Fruit fly (Drosophila melanogaster) whole organism, embryonic: ENCODE measurements around the gene ana1.

Source experiments
- Asciz ChIP-seq: fragments of 200-800 bp; sonication (Bioruptor generic); optimal IDR thresholded peaks from 2 replicates; lab custom pipeline; 2017; ENCODE audit warnings: missing biosample characterization, mild to moderate bottlenecking, missing genetic modification characterization, missing genetic modification reagents
- Bdp1 ChIP-seq: fragments of 200-800 bp; sonication (Bioruptor generic); optimal IDR thresholded peaks from 3 replicates; lab custom pipeline; 2016; ENCODE audit warnings: missing biosample characterization, missing genetic modification characterization
- Bteb2 ChIP-seq: fragments of 200-800 bp; sonication (Bioruptor generic); optimal IDR thresholded peaks from 2 replicates; lab custom pipeline; 2016; ENCODE audit warnings: missing biosample characterization, missing genetic modification characterization
- CG10147 ChIP-seq: fragments of 200-800 bp; sonication (Bioruptor generic); optimal IDR thresholded peaks from 2 replicates; lab custom pipeline; 2019; ENCODE audit warnings: missing biosample characterization, mild to moderate bottlenecking, missing genetic modification characterization, moderate library complexity
- CG12104 ChIP-seq: fragments of 200-800 bp; sonication (Bioruptor generic); optimal IDR thresholded peaks from 3 replicates; lab custom pipeline; 2016; ENCODE audit warnings: missing biosample characterization, missing genetic modification characterization
- CG12299 ChIP-seq: fragments of 200-800 bp; sonication (Bioruptor generic); optimal IDR thresholded peaks from 2 replicates; lab custom pipeline; 2018; ENCODE audit warnings: missing biosample characterization, mild to moderate bottlenecking, missing genetic modification characterization
- CG13123 ChIP-seq: fragments of 200-800 bp; sonication (Bioruptor generic); optimal IDR thresholded peaks from 2 replicates; lab custom pipeline; 2016; ENCODE audit warnings: missing biosample characterization, missing genetic modification characterization
- CG13296 ChIP-seq: fragments of 200-800 bp; sonication (Bioruptor generic); optimal IDR thresholded peaks from 3 replicates; lab custom pipeline; 2018; ENCODE audit warnings: missing biosample characterization, mild to moderate bottlenecking, missing genetic modification characterization
- CG1603 ChIP-seq: fragments of 200-800 bp; sonication (Bioruptor generic); optimal IDR thresholded peaks from 2 replicates; lab custom pipeline; 2019; ENCODE audit warnings: missing biosample characterization, mild to moderate bottlenecking, missing genetic modification characterization, moderate library complexity
- CG16813 ChIP-seq: fragments of 200-800 bp; sonication (Bioruptor generic); IDR thresholded peaks from 3 replicates; pipeline ENCODE4 v1.3.6; 2022; ENCODE audit warnings: missing biosample characterization, missing genetic modification characterization; ENCODE audit not compliant: partially characterized antibody
- CG18476 ChIP-seq: fragments of 200-800 bp; sonication (Bioruptor generic); optimal IDR thresholded peaks from 2 replicates; lab custom pipeline; 2016; ENCODE audit warnings: missing biosample characterization, mild to moderate bottlenecking, missing genetic modification characterization
- CG2202 ChIP-seq: fragments of 200-800 bp; sonication (Bioruptor generic); optimal IDR thresholded peaks from 2 replicates; lab custom pipeline; 2018; ENCODE audit warnings: missing biosample characterization, mild to moderate bottlenecking, missing genetic modification characterization
- CG30403 ChIP-seq: fragments of 200-800 bp; sonication (Bioruptor generic); optimal IDR thresholded peaks from 3 replicates; lab custom pipeline; 2016; ENCODE audit warnings: missing biosample characterization, missing genetic modification characterization
- CG32767 ChIP-seq: fragments of 200-800 bp; sonication (Bioruptor generic); IDR thresholded peaks from 2 replicates; pipeline ENCODE4 v1.3.6; 2022; ENCODE audit warnings: missing biosample characterization, missing genetic modification characterization
- CG6272 ChIP-seq: fragments of 200-800 bp; sonication (Bioruptor generic); IDR thresholded peaks from 2 replicates; pipeline ENCODE4 v1.3.6; 2022; ENCODE audit warnings: missing biosample characterization, missing genetic modification characterization
- CG6813 ChIP-seq: fragments of 200-800 bp; sonication (Bioruptor generic); optimal IDR thresholded peaks from 2 replicates; lab custom pipeline; 2017; ENCODE audit warnings: missing biosample characterization, missing genetic modification characterization, mild to moderate bottlenecking, moderate library complexity, missing genetic modification reagents
- CG8359 ChIP-seq: fragments of 200-800 bp; sonication (Bioruptor generic); optimal IDR thresholded peaks from 2 replicates; lab custom pipeline; 2017; ENCODE audit warnings: missing biosample characterization, mild to moderate bottlenecking, missing genetic modification characterization, borderline replicate concordance
- CG9215 ChIP-seq: fragments of 200-800 bp; sonication (Bioruptor generic); IDR thresholded peaks from 2 replicates; pipeline ENCODE4 v1.3.6; 2022; ENCODE audit warnings: missing biosample characterization, missing genetic modification characterization
- CG9797 ChIP-seq: fragments of 200-800 bp; sonication (Bioruptor generic); optimal IDR thresholded peaks from 3 replicates; lab custom pipeline; 2018; ENCODE audit warnings: missing biosample characterization, mild to moderate bottlenecking, missing genetic modification characterization
- CTCF ChIP-seq: fragments of 200-800 bp; sonication (Bioruptor generic); optimal IDR thresholded peaks from 2 replicates; lab custom pipeline; 2017; ENCODE audit warnings: missing biosample characterization, mild to moderate bottlenecking, missing genetic modification characterization, moderate library complexity
- CoRest ChIP-seq: fragments of 200-800 bp; sonication (Bioruptor generic); optimal IDR thresholded peaks from 3 replicates; lab custom pipeline; 2018; ENCODE audit warnings: missing biosample characterization, mild to moderate bottlenecking, missing genetic modification characterization, moderate library complexity
- D19A ChIP-seq: fragments of 200-800 bp; optimal IDR thresholded peaks from 3 replicates; lab custom pipeline; 2019; ENCODE audit warnings: missing biosample characterization, mild to moderate bottlenecking, missing genetic modification characterization, moderate library complexity
- D19B ChIP-seq: fragments of 200-800 bp; sonication (Bioruptor generic); optimal IDR thresholded peaks from 2 replicates; lab custom pipeline; 2017; ENCODE audit warnings: missing biosample characterization, mild to moderate bottlenecking, missing genetic modification characterization
- E2f2 ChIP-seq: fragments of 200-800 bp; sonication (Bioruptor generic); IDR thresholded peaks from 2 replicates; pipeline ENCODE4 v1.3.6; 2022; ENCODE audit warnings: missing biosample characterization, missing genetic modification characterization
- Fer2 ChIP-seq: fragments of 200-800 bp; sonication (Bioruptor generic); optimal IDR thresholded peaks from 2 replicates; lab custom pipeline; 2018; ENCODE audit warnings: missing biosample characterization, mild to moderate bottlenecking, missing genetic modification characterization, moderate library complexity
- Lim3 ChIP-seq: fragments of 200-800 bp; sonication (Bioruptor generic); IDR thresholded peaks from 2 replicates; pipeline ENCODE4 v1.3.6; 2022; ENCODE audit warnings: missing biosample characterization, missing genetic modification characterization
- MBD-R2 ChIP-seq: fragments of 200-800 bp; sonication (Bioruptor generic); IDR thresholded peaks from 2 replicates; pipeline ENCODE4 v1.3.6; 2022; ENCODE audit warnings: missing biosample characterization, missing genetic modification characterization
- NK7.1 ChIP-seq: fragments of 200-800 bp; sonication (Bioruptor generic); optimal IDR thresholded peaks from 3 replicates; lab custom pipeline; 2016; ENCODE audit warnings: missing biosample characterization, missing genetic modification characterization
- Ravus ChIP-seq: fragments of 200-800 bp; sonication (Bioruptor generic); IDR thresholded peaks from 2 replicates; pipeline ENCODE4 v1.3.6; 2022; ENCODE audit warnings: missing biosample characterization, missing genetic modification characterization
- Side ChIP-seq: fragments of 200-800 bp; sonication (Bioruptor generic); optimal IDR thresholded peaks from 2 replicates; lab custom pipeline; 2016; ENCODE audit warnings: missing biosample characterization, missing genetic modification characterization
- Sox100B ChIP-seq: fragments of 200-800 bp; sonication (Bioruptor generic); optimal IDR thresholded peaks from 3 replicates; lab custom pipeline; 2018; ENCODE audit warnings: missing biosample characterization, mild to moderate bottlenecking, missing genetic modification characterization
- Taf1 ChIP-seq: fragments of 200-800 bp; sonication (Bioruptor generic); IDR thresholded peaks from 2 replicates; pipeline ENCODE4 v1.3.6; 2022; ENCODE audit warnings: missing biosample characterization, missing genetic modification characterization
- bowl ChIP-seq: fragments of 200-800 bp; sonication (Bioruptor generic); IDR thresholded peaks from 2 replicates; pipeline ENCODE4 v1.3.6; 2022; ENCODE audit warnings: missing biosample characterization, missing genetic modification characterization
- cwo ChIP-seq: fragments of 200-800 bp; sonication (Bioruptor generic); optimal IDR thresholded peaks from 3 replicates; lab custom pipeline; 2017; ENCODE audit warnings: missing biosample characterization, missing genetic modification characterization, mild to moderate bottlenecking, moderate library complexity, missing genetic modification reagents
- dysf ChIP-seq: fragments of 200-800 bp; sonication (Bioruptor generic); IDR thresholded peaks from 3 replicates; pipeline ENCODE4 v1.3.6; 2022; ENCODE audit warnings: missing biosample characterization, missing genetic modification characterization
- emc ChIP-seq: fragments of 200-800 bp; sonication (Bioruptor generic); optimal IDR thresholded peaks from 2 replicates; lab custom pipeline; 2016; ENCODE audit warnings: missing biosample characterization, missing genetic modification characterization
- ftz-f1 ChIP-seq: fragments of 200-800 bp; sonication (Bioruptor generic); optimal IDR thresholded peaks from 2 replicates; lab custom pipeline; 2016; ENCODE audit warnings: missing biosample characterization, missing genetic modification characterization
- gcm ChIP-seq: fragments of 200-800 bp; sonication (Bioruptor generic); optimal IDR thresholded peaks from 2 replicates; lab custom pipeline; 2019; ENCODE audit warnings: missing biosample characterization, mild to moderate bottlenecking, missing genetic modification characterization, moderate library complexity
- h ChIP-seq: fragments of >200 bp; optimal IDR thresholded peaks from 2 replicates; lab custom pipeline; 2017
- her ChIP-seq: fragments of 200-800 bp; sonication (Bioruptor generic); optimal IDR thresholded peaks from 2 replicates; lab custom pipeline; 2016; ENCODE audit warnings: missing biosample characterization, missing genetic modification characterization
- ken ChIP-seq: fragments of 200-800 bp; sonication (Bioruptor generic); IDR thresholded peaks from 3 replicates; pipeline ENCODE4 v1.3.6; 2022; ENCODE audit warnings: missing biosample characterization, missing genetic modification characterization
- lab ChIP-seq: fragments of 200-800 bp; sonication (Bioruptor generic); optimal IDR thresholded peaks from 3 replicates; lab custom pipeline; 2017; ENCODE audit warnings: missing biosample characterization, missing genetic modification characterization, mild to moderate bottlenecking, moderate library complexity, missing genetic modification reagents
- lbe ChIP-seq: fragments of 200-800 bp; sonication (Bioruptor generic); optimal IDR thresholded peaks from 2 replicates; lab custom pipeline; 2016; ENCODE audit warnings: missing biosample characterization, mild to moderate bottlenecking, missing genetic modification characterization
- lilli ChIP-seq: fragments of 200-800 bp; sonication (Bioruptor generic); optimal IDR thresholded peaks from 3 replicates; lab custom pipeline; 2016; ENCODE audit warnings: missing biosample characterization, missing genetic modification characterization
- otp ChIP-seq: fragments of 200-800 bp; sonication (Bioruptor generic); IDR thresholded peaks from 3 replicates; pipeline ENCODE4, ENCODE4 v1.3.6; 2022; ENCODE audit warnings: missing biosample characterization, missing genetic modification characterization
- psq ChIP-seq: fragments of 200-800 bp; sonication (Bioruptor generic); optimal IDR thresholded peaks from 2 replicates; lab custom pipeline; 2017; ENCODE audit warnings: missing biosample characterization, missing genetic modification characterization
- sd ChIP-seq: fragments of 200-800 bp; sonication (Bioruptor generic); optimal IDR thresholded peaks from 3 replicates; lab custom pipeline; 2018; ENCODE audit warnings: missing biosample characterization, mild to moderate bottlenecking, missing genetic modification characterization, moderate library complexity
- sens ChIP-seq: fragments of 200-800 bp; sonication (Bioruptor generic); peaks from one replicate; lab custom pipeline; 2016; ENCODE audit warnings: missing biosample characterization, missing genetic modification characterization
- sna ChIP-seq: fragments of 200-800 bp; sonication (Bioruptor generic); IDR thresholded peaks from 2 replicates; pipeline ENCODE4 v1.3.6; 2022; ENCODE audit warnings: missing biosample characterization, missing genetic modification characterization; ENCODE audit not compliant: partially characterized antibody
- tio ChIP-seq: fragments of 200-800 bp; sonication (Bioruptor generic); optimal IDR thresholded peaks from 2 replicates; lab custom pipeline; 2017; ENCODE audit warnings: missing biosample characterization, missing genetic modification characterization, inconsistent platforms
- tna ChIP-seq: fragments of 200-800 bp; sonication (Bioruptor generic); IDR thresholded peaks from 2 replicates; pipeline ENCODE4 v1.3.6; 2022; ENCODE audit warnings: missing biosample characterization, missing genetic modification characterization; ENCODE audit not compliant: partially characterized antibody
- wdn ChIP-seq: fragments of 200-800 bp; sonication (Bioruptor generic); IDR thresholded peaks from 2 replicates; pipeline ENCODE4 v1.3.6; 2022; ENCODE audit warnings: missing biosample characterization, missing genetic modification characterization

ana1 gene

DNA sequence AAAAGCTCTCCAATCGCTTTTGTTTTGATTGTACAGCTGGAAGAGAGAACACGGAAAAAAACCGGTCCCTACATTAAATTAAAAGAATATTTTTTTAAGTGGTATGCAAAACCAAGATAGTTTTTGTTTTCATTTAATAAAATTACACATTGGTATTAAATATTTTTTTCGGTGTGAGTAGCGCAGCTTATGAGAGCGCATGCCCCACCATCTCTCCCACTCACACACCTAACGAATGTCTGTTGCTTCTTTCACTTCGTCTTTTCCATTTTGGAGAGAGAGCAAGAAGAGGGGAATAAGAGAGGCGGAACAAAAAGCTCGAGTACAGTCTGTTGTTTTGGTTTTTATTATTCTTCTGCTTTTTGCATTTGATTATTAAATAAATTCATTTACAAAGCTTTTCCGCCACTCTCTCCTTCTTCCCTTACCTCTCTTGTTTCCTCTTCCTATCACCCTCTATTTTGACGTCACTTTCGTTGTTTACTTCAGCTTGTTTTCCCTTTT lies 42.2 kb downstream of the ana1 start (continued):
- TF ChIP-seq wdn (GFP tag; lab: Robert Waterston, UW) (peak; percentile 98), CG13296 (GFP tag; lab: Kevin White, UChicago) (peak; percentile 98), lbe (peak; percentile 98), bowl (GFP tag; lab: Robert Waterston, UW) (peak; percentile 98), CG12104 (GFP tag; lab: Kevin White, UChicago) (peak; percentile 95), Ravus (peak; percentile 94), Taf1 (GFP tag; lab: Robert Waterston, UW) (peak; percentile 97), Sox100B (GFP tag; lab: Kevin White, UChicago) (peak; percentile 96), CG18476 (GFP tag; lab: Kevin White, UChicago) (peak; percentile 97), D19A (tag; lab: Kevin White, UChicago) (peak; percentile 95), Bdp1 (GFP tag; lab: Kevin White, UChicago) (peak; percentile 91), dysf (GFP tag; lab: Robert Waterston, UW) (peak; percentile 99), cwo (GFP tag; lab: Kevin White, UChicago) (peak; percentile 97), Asciz (GFP tag; lab: Kevin White, UChicago) (peak; percentile 98), CG9797 (GFP tag; lab: Kevin White, UChicago) (peak; percentile 44), CG6272 (GFP tag; lab: Robert Waterston, UW) (peak; percentile 95), CG2202 (tag; lab: Kevin White, UChicago) (peak; percentile 92), otp (peak; percentile 99), tna (GFP tag; lab: Robert Waterston, UW) (no peak), NK7.1 (GFP tag; lab: Kevin White, UChicago) (peak; percentile 90), lab (GFP tag; lab: Kevin White, UChicago) (peak; percentile 99), D19B (GFP tag; lab: Kevin White, UChicago) (peak; percentile 91), CG12299 (tag; lab: Kevin White, UChicago) (peak; percentile 97), her (GFP tag; lab: Kevin White, UChicago) (peak; percentile 90), ken (GFP tag; lab: Robert Waterston, UW) (peak; percentile 98), CTCF (GFP tag; lab: Kevin White, UChicago) (peak; percentile 69), CG16813 (GFP tag; lab: Robert Waterston, UW) (no peak), psq (GFP tag; lab: Kevin White, UChicago) (peak; percentile 95), CG30403 (GFP tag; lab: Kevin White, UChicago) (peak; percentile 98), CG9215 (peak; percentile 95), tio (GFP tag; lab: Kevin White, UChicago) (peak; percentile 92), sens (peak; percentile 100), sd (tag; lab: Kevin White, UChicago) (peak; percentile 89), emc (GFP tag; lab: Kevin White, UChicago) (peak; percentile 85), gcm (GFP tag; lab: Kevin White, UChicago) (peak; percentile 97), sna (GFP tag; lab: Robert Waterston, UW) (no peak), ftz-f1 (GFP tag; lab: Kevin White, UChicago) (peak; percentile 89), CG32767 (GFP tag; lab: Robert Waterston, UW) (peak; percentile 98), Side (peak; percentile 96), CG1603 (peak; percentile 90), CoRest (peak; percentile 97), CG13123 (GFP tag; lab: Kevin White, UChicago) (peak; percentile 92), Lim3 (GFP tag; lab: Robert Waterston, UW) (peak; percentile 93; the same call in 1 of the 2 replicates), MBD-R2 (peak; percentile 99), Bteb2 (GFP tag; lab: Kevin White, UChicago) (peak; percentile 97), Fer2 (tag; lab: Kevin White, UChicago) (peak; percentile 96), h (no peak), CG10147 (peak; percentile 95), CG8359 (GFP tag; lab: Kevin White, UChicago) (peak; percentile 79), E2f2 (peak; percentile 87), lilli (GFP tag; lab: Kevin White, UChicago) (peak; percentile 98), CG6813 (GFP tag; lab: Kevin White, UChicago) (peak; percentile 98)
